Fruit fly (Drosophila melanogaster) whole organism, embryonic: ENCODE measurements around the gene CG7409.
A peak's percentile ranks its signal among the peaks of the same experiment; 100 is the strongest.

Source experiments
- C15 ChIP-seq: fragments of 200-800 bp; sonication (Bioruptor generic); IDR thresholded peaks from 3 replicates; pipeline ENCODE4 v1.3.6; 2022; ENCODE audit warnings: missing biosample characterization, missing genetic modification characterization
- CG10209 ChIP-seq: fragments of 200-800 bp; sonication (Bioruptor generic); optimal IDR thresholded peaks from 3 replicates; lab custom pipeline; 2017; ENCODE audit warnings: missing biosample characterization, mild to moderate bottlenecking, missing genetic modification characterization, missing genetic modification reagents
- CG10267 ChIP-seq: fragments of 200-800 bp; sonication (Bioruptor generic); optimal IDR thresholded peaks from 2 replicates; lab custom pipeline; 2018; ENCODE audit warnings: missing biosample characterization, mild to moderate bottlenecking, missing genetic modification characterization, moderate library complexity
- CG10543 ChIP-seq: fragments of 200-800 bp; sonication (Bioruptor generic); optimal IDR thresholded peaks from 3 replicates; lab custom pipeline; 2017; ENCODE audit warnings: missing biosample characterization, mild to moderate bottlenecking, missing genetic modification characterization, moderate library complexity
- CG11456 ChIP-seq: fragments of 200-800 bp; sonication (Bioruptor generic); IDR thresholded peaks from 3 replicates; pipeline ENCODE4 v1.3.6; 2022; ENCODE audit warnings: missing biosample characterization, missing genetic modification characterization
- CG11696 ChIP-seq: fragments of 200-800 bp; sonication (Bioruptor generic); IDR thresholded peaks from 2 replicates; pipeline ENCODE4 v1.3.6; 2022; ENCODE audit warnings: missing biosample characterization, missing genetic modification characterization
- CG12155 ChIP-seq: fragments of 200-800 bp; sonication (Bioruptor generic); optimal IDR thresholded peaks from 3 replicates; lab custom pipeline; 2016; ENCODE audit warnings: missing biosample characterization, missing genetic modification characterization
- CG13424 ChIP-seq: fragments of 200-800 bp; sonication (Bioruptor generic); optimal IDR thresholded peaks from 2 replicates; lab custom pipeline; 2019; ENCODE audit warnings: missing biosample characterization, mild to moderate bottlenecking, missing genetic modification characterization, moderate library complexity
- CG13624 ChIP-seq: fragments of 200-800 bp; sonication (Bioruptor generic); optimal IDR thresholded peaks from 2 replicates; lab custom pipeline; 2016; ENCODE audit warnings: missing biosample characterization, missing genetic modification characterization
- CG1529 ChIP-seq: fragments of 200-800 bp; sonication (Bioruptor generic); optimal IDR thresholded peaks from 3 replicates; lab custom pipeline; 2018; ENCODE audit warnings: missing biosample characterization, missing genetic modification characterization
- CG18764 ChIP-seq: fragments of 200-800 bp; sonication (Bioruptor generic); optimal IDR thresholded peaks from 3 replicates; lab custom pipeline; 2016; ENCODE audit warnings: missing biosample characterization, missing genetic modification characterization
- CG2120 ChIP-seq: fragments of 200-800 bp; sonication (Bioruptor generic); optimal IDR thresholded peaks from 3 replicates; lab custom pipeline; 2016; ENCODE audit warnings: missing biosample characterization, missing genetic modification characterization
- CG2678 ChIP-seq: fragments of 200-800 bp; sonication (Bioruptor generic); optimal IDR thresholded peaks from 3 replicates; lab custom pipeline; 2019; ENCODE audit warnings: missing biosample characterization, mild to moderate bottlenecking, missing genetic modification characterization, moderate library complexity
- CG30403 ChIP-seq: fragments of 200-800 bp; sonication (Bioruptor generic); optimal IDR thresholded peaks from 3 replicates; lab custom pipeline; 2016; ENCODE audit warnings: missing biosample characterization, missing genetic modification characterization
- CG30431 ChIP-seq: fragments of 200-800 bp; sonication (Bioruptor generic); optimal IDR thresholded peaks from 2 replicates; lab custom pipeline; 2017; ENCODE audit warnings: missing biosample characterization, missing genetic modification characterization
- CG3281 ChIP-seq: fragments of 200-800 bp; sonication (Bioruptor generic); optimal IDR thresholded peaks from 3 replicates; lab custom pipeline; 2017; ENCODE audit warnings: missing biosample characterization, mild to moderate bottlenecking, missing genetic modification characterization
- CG3407 ChIP-seq: fragments of 200-800 bp; sonication (Bioruptor generic); optimal IDR thresholded peaks from 2 replicates; lab custom pipeline; 2018; ENCODE audit warnings: missing biosample characterization, mild to moderate bottlenecking, missing genetic modification characterization
- CG7839 ChIP-seq: fragments of 200-800 bp; sonication (Bioruptor generic); optimal IDR thresholded peaks from 3 replicates; lab custom pipeline; 2018; ENCODE audit warnings: missing biosample characterization, mild to moderate bottlenecking, missing genetic modification characterization, moderate library complexity
- CG7963 ChIP-seq: fragments of 200-800 bp; sonication (Bioruptor generic); IDR thresholded peaks from 3 replicates; pipeline ENCODE4 v1.3.6; 2022; ENCODE audit warnings: missing biosample characterization, missing genetic modification characterization; ENCODE audit not compliant: partially characterized antibody
- CG7987 ChIP-seq: fragments of 200-800 bp; sonication (Bioruptor generic); optimal IDR thresholded peaks from 2 replicates; lab custom pipeline; 2018; ENCODE audit warnings: missing biosample characterization, mild to moderate bottlenecking, missing genetic modification characterization, moderate library complexity
- CG9215 ChIP-seq: fragments of 200-800 bp; sonication (Bioruptor generic); IDR thresholded peaks from 2 replicates; pipeline ENCODE4 v1.3.6; 2022; ENCODE audit warnings: missing biosample characterization, missing genetic modification characterization
- CG9437 ChIP-seq: fragments of 200-800 bp; sonication (Bioruptor generic); optimal IDR thresholded peaks from 2 replicates; lab custom pipeline; 2018; ENCODE audit warnings: missing biosample characterization, mild to moderate bottlenecking, missing genetic modification characterization
- CG9609 ChIP-seq: fragments of 200-800 bp; sonication (Bioruptor generic); optimal IDR thresholded peaks from 3 replicates; lab custom pipeline; 2016; ENCODE audit warnings: missing biosample characterization, missing genetic modification characterization
- CrebB ChIP-seq: fragments of 200-800 bp; sonication (Bioruptor generic); optimal IDR thresholded peaks from 3 replicates; lab custom pipeline; 2018; ENCODE audit warnings: missing biosample characterization, mild to moderate bottlenecking, missing genetic modification characterization
- Deaf1 ChIP-seq: fragments of 200-800 bp; optimal IDR thresholded peaks from 3 replicates; lab custom pipeline; 2019; ENCODE audit warnings: missing biosample characterization, mild to moderate bottlenecking, missing genetic modification characterization, moderate library complexity
- Dip2 ChIP-seq: fragments of 200-800 bp; sonication (Bioruptor generic); IDR thresholded peaks from 2 replicates; pipeline ENCODE4 v1.3.6; 2022; ENCODE audit warnings: missing biosample characterization, missing genetic modification characterization
- Ets65A ChIP-seq: fragments of 200-800 bp; sonication (Bioruptor generic); peaks from one replicate; lab custom pipeline; 2016; ENCODE audit warnings: missing biosample characterization, missing genetic modification characterization
- Hmx ChIP-seq: fragments of 200-800 bp; sonication (Bioruptor generic); optimal IDR thresholded peaks from 2 replicates; lab custom pipeline; 2016; ENCODE audit warnings: missing biosample characterization, missing genetic modification characterization
- Lim3 ChIP-seq: fragments of 200-800 bp; sonication (Bioruptor generic); IDR thresholded peaks from 2 replicates; pipeline ENCODE4 v1.3.6; 2022; ENCODE audit warnings: missing biosample characterization, missing genetic modification characterization
- NfI ChIP-seq: fragments of 200-800 bp; sonication (Bioruptor generic); optimal IDR thresholded peaks from 3 replicates; lab custom pipeline; 2018; ENCODE audit warnings: missing biosample characterization, mild to moderate bottlenecking, missing genetic modification characterization, moderate library complexity
- Trl ChIP-seq, 3 experiments: fragments of >200 bp in 2 of 3; fragments of 200-800 bp in 1 of 3; sonication (Bioruptor generic) in 1 of 3; optimal IDR thresholded peaks; 2 replicates in 1 of 3; 3 replicates in 2 of 3; lab custom pipeline; 2016 to 2017; ENCODE audit warnings: missing biosample characterization in 1 of 3, missing genetic modification characterization in 1 of 3
- Usf ChIP-seq: fragments of 200-800 bp; sonication (Bioruptor generic); optimal IDR thresholded peaks from 2 replicates; lab custom pipeline; 2017; ENCODE audit warnings: missing genotype, missing biosample characterization, missing genetic modification characterization
- Xrp1 ChIP-seq: fragments of 200-800 bp; sonication (Bioruptor generic); IDR thresholded peaks from 2 replicates; pipeline ENCODE4 v1.3.6; 2022; ENCODE audit warnings: missing biosample characterization, missing genetic modification characterization
- ato ChIP-seq: fragments of 200-800 bp; sonication (Bioruptor generic); IDR thresholded peaks from 2 replicates; pipeline ENCODE4 v1.3.6; 2022; ENCODE audit warnings: missing biosample characterization, missing genetic modification characterization; ENCODE audit not compliant: partially characterized antibody
- chif ChIP-seq, 2 experiments: fragments of 200-800 bp; sonication (Bioruptor generic); optimal IDR thresholded peaks; 3 replicates each; lab custom pipeline; 2016; ENCODE audit warnings: missing biosample characterization in 2 of 2, missing genetic modification characterization in 2 of 2
- chinmo ChIP-seq: fragments of 200-800 bp; sonication (Bioruptor generic); IDR thresholded peaks from 4 replicates; pipeline ENCODE4 v1.3.6; 2022; ENCODE audit warnings: missing biosample characterization, missing genetic modification characterization; ENCODE audit not compliant: partially characterized antibody
- dan ChIP-seq: fragments of 200-800 bp; sonication (Bioruptor generic); IDR thresholded peaks from 2 replicates; pipeline ENCODE4 v1.3.6; 2022; ENCODE audit warnings: missing biosample characterization, missing genetic modification characterization
- danr ChIP-seq: fragments of 200-800 bp; sonication (Bioruptor generic); IDR thresholded peaks from 2 replicates; pipeline ENCODE4 v1.3.6; 2022; ENCODE audit warnings: missing biosample characterization, missing genetic modification characterization
- emc ChIP-seq: fragments of 200-800 bp; sonication (Bioruptor generic); optimal IDR thresholded peaks from 2 replicates; lab custom pipeline; 2016; ENCODE audit warnings: missing biosample characterization, missing genetic modification characterization
- exex ChIP-seq: fragments of 200-800 bp; sonication (Bioruptor generic); optimal IDR thresholded peaks from 4 replicates; lab custom pipeline; 2018; ENCODE audit warnings: missing biosample characterization, mild to moderate bottlenecking, missing genetic modification characterization, moderate library complexity
- jing ChIP-seq: fragments of 200-800 bp; sonication (Bioruptor generic); optimal IDR thresholded peaks from 2 replicates; lab custom pipeline; 2018; ENCODE audit warnings: missing biosample characterization, mild to moderate bottlenecking, missing genetic modification characterization
- kah ChIP-seq: fragments of 200-800 bp; sonication (Bioruptor generic); optimal IDR thresholded peaks from 2 replicates; lab custom pipeline; 2018; ENCODE audit warnings: missing biosample characterization, mild to moderate bottlenecking, missing genetic modification characterization
- kay ChIP-seq: fragments of 200-800 bp; sonication (Bioruptor generic); optimal IDR thresholded peaks from 2 replicates; lab custom pipeline; 2016; ENCODE audit warnings: missing biosample characterization, missing genetic modification characterization
- lilli ChIP-seq: fragments of 200-800 bp; sonication (Bioruptor generic); optimal IDR thresholded peaks from 3 replicates; lab custom pipeline; 2016; ENCODE audit warnings: missing biosample characterization, missing genetic modification characterization
- nerfin-2 ChIP-seq: fragments of 200-800 bp; sonication (Bioruptor generic); IDR thresholded peaks from 2 replicates; pipeline ENCODE4 v1.3.6; 2022; ENCODE audit warnings: missing biosample characterization, missing genetic modification characterization; ENCODE audit not compliant: partially characterized antibody
- org-1 ChIP-seq: fragments of 200-800 bp; sonication (Bioruptor generic); optimal IDR thresholded peaks from 2 replicates; lab custom pipeline; 2017; ENCODE audit warnings: missing biosample characterization, missing genetic modification characterization
- pan ChIP-seq, 4 experiments: fragments of >200 bp in 3 of 4; fragments of 200-800 bp in 1 of 4; sonication (Bioruptor generic) in 1 of 4; optimal IDR thresholded peaks in 3 of 4; IDR thresholded peaks in 1 of 4; 2 replicates each; pipeline versions ENCODE4 v1.3.6 to Lab custom; 2017 to 2022; ENCODE audit warnings: missing biosample characterization in 2 of 4, missing genetic modification characterization in 2 of 4, mixed read lengths in 1 of 4
- sens-2 ChIP-seq: fragments of 200-800 bp; sonication (Bioruptor generic); IDR thresholded peaks from 2 replicates; pipeline ENCODE4 v1.3.6; 2022; ENCODE audit warnings: missing biosample characterization, missing genetic modification characterization
- slbo ChIP-seq: fragments of 200-800 bp; sonication (Bioruptor generic); IDR thresholded peaks from 2 replicates; pipeline ENCODE4 v1.3.6; 2022; ENCODE audit warnings: missing biosample characterization, missing genetic modification characterization
- tx ChIP-seq: fragments of 200-800 bp; sonication (Bioruptor generic); optimal IDR thresholded peaks from 2 replicates; lab custom pipeline; 2016; ENCODE audit warnings: missing biosample characterization, missing genetic modification characterization
- zf30C ChIP-seq: fragments of 200-800 bp; sonication (Bioruptor generic); optimal IDR thresholded peaks from 3 replicates; lab custom pipeline; 2018; ENCODE audit warnings: missing biosample characterization, mild to moderate bottlenecking, missing genetic modification characterization

The CG7409 gene

dm6 chr3L:7783383-7783782 lies 29.2 kb downstream of the CG7409 start (continued):
- no peak for TF ChIP-seq CG7963 (GFP tag; lab: Robert Waterston, UW)
- peak; percentile 9 for TF ChIP-seq CG12155 (GFP tag; lab: Kevin White, UChicago)
- peak; percentile 47 for TF ChIP-seq CG7839 (tag; lab: Kevin White, UChicago)
- TF ChIP-seq Usf (GFP tag; lab: Kevin White, UChicago): no peak
- peak; percentile 4 for TF ChIP-seq CG3281
- TF ChIP-seq Dip2 (GFP tag; lab: Robert Waterston, UW): no peak
- TF ChIP-seq chinmo (GFP tag; lab: Robert Waterston, UW): no peak
- TF ChIP-seq chif (GFP tag; optimal IDR thresholded peaks at IDR 0.05; lab: Kevin White, UChicago): no peak
- no peak for TF ChIP-seq CG13624 (GFP tag; lab: Kevin White, UChicago)
- TF ChIP-seq Lim3: no peak
- no peak for TF ChIP-seq kay
- peak; percentile 72 for TF ChIP-seq slbo
- TF ChIP-seq CG30403: peak; percentile 19
- TF ChIP-seq CG18764: no peak
- TF ChIP-seq Hmx (GFP tag; lab: Kevin White, UChicago): no peak
- TF ChIP-seq sens-2 (GFP tag; lab: Robert Waterston, UW): no peak
- TF ChIP-seq CG2120: peak; percentile 42
- no peak for TF ChIP-seq CG30431
- TF ChIP-seq CG11696 (GFP tag; lab: Robert Waterston, UW): no peak
- no peak for TF ChIP-seq kah (GFP tag; lab: Kevin White, UChicago)
- no peak for TF ChIP-seq CG11456 (GFP tag; lab: Robert Waterston, UW)
- no peak for TF ChIP-seq ato (GFP tag; lab: Robert Waterston, UW)
- TF ChIP-seq CG7987 (GFP tag; lab: Kevin White, UChicago): no peak
- peak; percentile 30 for TF ChIP-seq CG10209 (GFP tag; lab: Kevin White, UChicago)
- no peak for TF ChIP-seq CG10267 (tag; lab: Kevin White, UChicago)
- no peak for TF ChIP-seq Deaf1 (tag; lab: Kevin White, UChicago)
- TF ChIP-seq emc (GFP tag; lab: Kevin White, UChicago): no peak
- TF ChIP-seq CG9215 (GFP tag; lab: Robert Waterston, UW): no peak
- no peak for TF ChIP-seq dan (GFP tag; lab: Robert Waterston, UW)
- TF ChIP-seq CG13424: peak; percentile 14
- TF ChIP-seq lilli (GFP tag; lab: Kevin White, UChicago): peak; percentile 21
- no peak for TF ChIP-seq danr (GFP tag; lab: Robert Waterston, UW)
- TF ChIP-seq CG9609 (GFP tag; lab: Kevin White, UChicago): no peak
- TF ChIP-seq CG10543 (GFP tag; lab: Kevin White, UChicago): no peak
- TF ChIP-seq Ets65A (GFP tag; lab: Kevin White, UChicago): no peak
- TF ChIP-seq zf30C (GFP tag; lab: Kevin White, UChicago): no peak
- no peak for TF ChIP-seq CG9437
- TF ChIP-seq CrebB (tag; lab: Kevin White, UChicago): no peak
- peak; percentile 19; the same call in 1 of the 2 replicates for TF ChIP-seq Xrp1 (GFP tag; lab: Robert Waterston, UW)
- TF ChIP-seq org-1: no peak
- no peak for TF ChIP-seq tx (GFP tag; lab: Kevin White, UChicago)
- TF ChIP-seq jing: no peak
- TF ChIP-seq exex (tag; lab: Kevin White, UChicago): no peak
- no peak for TF ChIP-seq C15
- peak; percentile 24 for TF ChIP-seq CG2678 (tag; lab: Kevin White, UChicago)
- no peak for TF ChIP-seq NfI (GFP tag; lab: Kevin White, UChicago)
- TF ChIP-seq pan (optimal IDR thresholded peaks at IDR 0.05; lab: Kevin White, UChicago): no peak
- TF ChIP-seq pan (GFP tag; optimal IDR thresholded peaks at IDR 0.05 in 1 of 2, IDR thresholded peaks at IDR 0.05 in 1 of 2): peak in 1 of 2 experiments; percentile 40
- no peak for TF ChIP-seq CG3407 (GFP tag; lab: Kevin White, UChicago)
- no peak for TF ChIP-seq nerfin-2 (GFP tag; lab: Robert Waterston, UW)
- no peak for TF ChIP-seq Trl (optimal IDR thresholded peaks at IDR 0.05; lab: Kevin White, UChicago)
- TF ChIP-seq Trl (GFP tag; optimal IDR thresholded peaks at IDR 0.05; lab: Kevin White, UChicago): no peak
- no peak for TF ChIP-seq CG1529 (GFP tag; lab: Kevin White, UChicago)
